Fruit fly (Drosophila melanogaster) whole organism, embryonic: ENCODE results near the gene CG13996.

ENCODE experiments used
- CG10147 ChIP-seq: fragments of 200-800 bp; sonication (Bioruptor generic); optimal IDR thresholded peaks from 2 replicates; lab custom pipeline; 2019; ENCODE audit warnings: missing biosample characterization, mild to moderate bottlenecking, missing genetic modification characterization, moderate library complexity
- CG10431 ChIP-seq: fragments of 200-800 bp; sonication (Bioruptor generic); optimal IDR thresholded peaks from 3 replicates; lab custom pipeline; 2018; ENCODE audit warnings: missing biosample characterization, mild to moderate bottlenecking, missing genetic modification characterization
- CG10462 ChIP-seq: fragments of 200-800 bp; sonication (Bioruptor generic); optimal IDR thresholded peaks from 2 replicates; lab custom pipeline; 2016; ENCODE audit warnings: missing biosample characterization, missing genetic modification characterization
- CG10565 ChIP-seq: fragments of 200-800 bp; sonication (Bioruptor generic); optimal IDR thresholded peaks from 3 replicates; lab custom pipeline; 2016; ENCODE audit warnings: missing biosample characterization, mild to moderate bottlenecking, missing genetic modification characterization
- CG10654 ChIP-seq: fragments of 200-800 bp; sonication (Bioruptor generic); optimal IDR thresholded peaks from 2 replicates; lab custom pipeline; 2016; ENCODE audit warnings: missing biosample characterization, missing genetic modification characterization
- CG11560 ChIP-seq: fragments of 200-800 bp; sonication (Bioruptor generic); IDR thresholded peaks from 3 replicates; pipeline ENCODE4 v1.3.6; 2022; ENCODE audit warnings: missing biosample characterization, missing genetic modification characterization
- CG12942 ChIP-seq: fragments of 200-800 bp; sonication (Bioruptor generic); optimal IDR thresholded peaks from 3 replicates; lab custom pipeline; 2016; ENCODE audit warnings: missing biosample characterization, missing genetic modification characterization
- CG15073 ChIP-seq: fragments of 200-800 bp; sonication (Bioruptor generic); optimal IDR thresholded peaks from 2 replicates; lab custom pipeline; 2016; ENCODE audit warnings: missing biosample characterization, missing genetic modification characterization
- CG1647 ChIP-seq: fragments of 200-800 bp; sonication (Bioruptor generic); optimal IDR thresholded peaks from 3 replicates; lab custom pipeline; 2016; ENCODE audit warnings: missing biosample characterization, missing genetic modification characterization
- CG17912 ChIP-seq: fragments of 200-800 bp; sonication (Bioruptor generic); optimal IDR thresholded peaks from 2 replicates; lab custom pipeline; 2018; ENCODE audit warnings: missing biosample characterization, mild to moderate bottlenecking, missing genetic modification characterization
- CG33213 ChIP-seq: fragments of 200-800 bp; sonication (Bioruptor generic); optimal IDR thresholded peaks from 3 replicates; lab custom pipeline; 2016; ENCODE audit warnings: missing biosample characterization, missing genetic modification characterization
- CG34224 ChIP-seq: fragments of 200-800 bp; sonication (Bioruptor generic); IDR thresholded peaks from 3 replicates; pipeline ENCODE4 v1.3.6; 2022; ENCODE audit warnings: missing biosample characterization, missing genetic modification characterization; ENCODE audit not compliant: partially characterized antibody
- CG34422 ChIP-seq: fragments of 200-800 bp; sonication (Bioruptor generic); IDR thresholded peaks from 3 replicates; pipeline ENCODE4 v1.3.6; 2022; ENCODE audit warnings: missing biosample characterization, missing genetic modification characterization
- CG4282 ChIP-seq: fragments of 200-800 bp; sonication (Bioruptor generic); optimal IDR thresholded peaks from 2 replicates; lab custom pipeline; 2016; ENCODE audit warnings: missing biosample characterization, missing genetic modification characterization
- CG43689 ChIP-seq: fragments of 200-800 bp; sonication (Bioruptor generic); IDR thresholded peaks from 2 replicates; pipeline ENCODE4 v1.3.6; 2022; ENCODE audit warnings: missing biosample characterization, missing genetic modification characterization
- CG4617 ChIP-seq: fragments of 200-800 bp; sonication (Bioruptor generic); optimal IDR thresholded peaks from 3 replicates; lab custom pipeline; 2016; ENCODE audit warnings: missing biosample characterization, missing genetic modification characterization, borderline replicate concordance
- CG8290 ChIP-seq, 3 experiments: fragments of 200-800 bp; sonication (Bioruptor generic); optimal IDR thresholded peaks; 2 replicates each; lab custom pipeline; 2016 to 2019; ENCODE audit warnings: missing biosample characterization in 3 of 3, missing genetic modification characterization in 3 of 3, mild to moderate bottlenecking in 2 of 3, moderate library complexity in 1 of 3
- CHES-1-like ChIP-seq: fragments of 200-800 bp; sonication (Bioruptor generic); optimal IDR thresholded peaks from 2 replicates; lab custom pipeline; 2016; ENCODE audit warnings: missing biosample characterization, missing genetic modification characterization
- CoRest ChIP-seq: fragments of 200-800 bp; sonication (Bioruptor generic); optimal IDR thresholded peaks from 3 replicates; lab custom pipeline; 2018; ENCODE audit warnings: missing biosample characterization, mild to moderate bottlenecking, missing genetic modification characterization, moderate library complexity
- Dek ChIP-seq: fragments of 200-800 bp; sonication (Bioruptor generic); optimal IDR thresholded peaks from 3 replicates; lab custom pipeline; 2019; ENCODE audit warnings: missing biosample characterization, mild to moderate bottlenecking, missing genetic modification characterization, moderate library complexity
- Doc2 ChIP-seq: fragments of 200-800 bp; sonication (Bioruptor generic); IDR thresholded peaks from 2 replicates; pipeline ENCODE4 v1.3.6; 2022; ENCODE audit warnings: missing biosample characterization, missing genetic modification characterization
- Doc3 ChIP-seq: fragments of 200-800 bp; sonication (Bioruptor generic); IDR thresholded peaks from 3 replicates; pipeline ENCODE4 v1.3.6; 2022; ENCODE audit warnings: missing biosample characterization, missing genetic modification characterization; ENCODE audit not compliant: partially characterized antibody
- Fer3 ChIP-seq: fragments of 200-800 bp; sonication (Bioruptor generic); optimal IDR thresholded peaks from 2 replicates; lab custom pipeline; 2018; ENCODE audit warnings: missing biosample characterization, mild to moderate bottlenecking, missing genetic modification characterization, moderate library complexity
- HLHmδ ChIP-seq: fragments of 200-800 bp; sonication (Bioruptor generic); optimal IDR thresholded peaks from 2 replicates; lab custom pipeline; 2018; ENCODE audit warnings: missing biosample characterization, mild to moderate bottlenecking, missing genetic modification characterization, moderate library complexity
- Hand ChIP-seq: fragments of 200-800 bp; sonication (Bioruptor generic); optimal IDR thresholded peaks from 2 replicates; lab custom pipeline; 2017; ENCODE audit warnings: mild to moderate bottlenecking, missing biosample characterization, missing genetic modification reagents, missing genetic modification characterization
- Hr39 ChIP-seq: fragments of >200 bp; optimal IDR thresholded peaks from 2 replicates; lab custom pipeline; 2017
- Lhr ChIP-seq: fragments of 200-800 bp; sonication (Bioruptor generic); optimal IDR thresholded peaks from 3 replicates; lab custom pipeline; 2017; ENCODE audit warnings: mild to moderate bottlenecking, missing biosample characterization, missing genetic modification reagents, missing genetic modification characterization
- MTF-1 ChIP-seq: fragments of 200-800 bp; sonication (Bioruptor generic); optimal IDR thresholded peaks from 2 replicates; lab custom pipeline; 2018; ENCODE audit warnings: missing biosample characterization, mild to moderate bottlenecking, missing genetic modification characterization, borderline replicate concordance
- Oli ChIP-seq: fragments of 200-800 bp; sonication (Bioruptor generic); optimal IDR thresholded peaks from 2 replicates; lab custom pipeline; 2018; ENCODE audit warnings: missing biosample characterization, mild to moderate bottlenecking, missing genetic modification characterization, moderate library complexity
- Poxn ChIP-seq: fragments of 200-800 bp; sonication (Bioruptor generic); IDR thresholded peaks from 2 replicates; pipeline ENCODE4 v1.3.6; 2022; ENCODE audit warnings: missing biosample characterization, missing genetic modification characterization
- Ptx1 ChIP-seq: fragments of 200-800 bp; sonication (Bioruptor generic); IDR thresholded peaks from 2 replicates; pipeline ENCODE4 v1.3.6; 2022; ENCODE audit warnings: missing biosample characterization, missing genetic modification characterization
- Scr ChIP-seq: fragments of 200-800 bp; sonication (Bioruptor generic); IDR thresholded peaks from 2 replicates; pipeline ENCODE4 v1.3.6; 2022; ENCODE audit warnings: missing biosample characterization, missing genetic modification characterization; ENCODE audit not compliant: partially characterized antibody
- Sox100B ChIP-seq: fragments of 200-800 bp; sonication (Bioruptor generic); optimal IDR thresholded peaks from 3 replicates; lab custom pipeline; 2018; ENCODE audit warnings: missing biosample characterization, mild to moderate bottlenecking, missing genetic modification characterization
- Tbp ChIP-seq: fragments of >200 bp; optimal IDR thresholded peaks from 2 replicates; lab custom pipeline; 2018; ENCODE audit warnings: missing biosample characterization, missing genetic modification characterization
- caup ChIP-seq: fragments of 200-800 bp; sonication (Bioruptor generic); optimal IDR thresholded peaks from 3 replicates; lab custom pipeline; 2017; ENCODE audit warnings: missing biosample characterization, mild to moderate bottlenecking, missing genetic modification characterization, moderate library complexity; ENCODE audit not compliant: severe bottlenecking
- chm ChIP-seq: fragments of 200-800 bp; sonication (Bioruptor generic); IDR thresholded peaks from 2 replicates; pipeline ENCODE4 v1.3.6; 2022; ENCODE audit warnings: missing biosample characterization, missing genetic modification characterization
- chn ChIP-seq: fragments of 200-800 bp; sonication (Bioruptor generic); optimal IDR thresholded peaks from 2 replicates; lab custom pipeline; 2016; ENCODE audit warnings: missing biosample characterization, missing genetic modification characterization
- dan ChIP-seq: fragments of 200-800 bp; sonication (Bioruptor generic); IDR thresholded peaks from 2 replicates; pipeline ENCODE4 v1.3.6; 2022; ENCODE audit warnings: missing biosample characterization, missing genetic modification characterization
- dm ChIP-seq: fragments of 200-800 bp; sonication (Bioruptor generic); optimal IDR thresholded peaks from 3 replicates; lab custom pipeline; 2016; ENCODE audit warnings: missing biosample characterization, missing genetic modification characterization
- gro ChIP-seq: fragments of 200-800 bp; sonication (Bioruptor generic); optimal IDR thresholded peaks from 2 replicates; lab custom pipeline; 2016; ENCODE audit warnings: missing biosample characterization, missing genetic modification characterization
- hth ChIP-seq: fragments of >200 bp; optimal IDR thresholded peaks from 2 replicates; lab custom pipeline; 2017; ENCODE audit warnings: inconsistent platforms
- insv ChIP-seq, 2 experiments: fragments of 200-800 bp; sonication (Bioruptor generic); optimal IDR thresholded peaks; 3 replicates each; lab custom pipeline; 2016 to 2018; ENCODE audit warnings: missing biosample characterization in 2 of 2, missing genetic modification characterization in 2 of 2
- kni ChIP-seq: fragments of 200-800 bp; sonication (Bioruptor generic); optimal IDR thresholded peaks from 3 replicates; lab custom pipeline; 2017; ENCODE audit warnings: mild to moderate bottlenecking, missing biosample characterization, missing genetic modification reagents, missing genetic modification characterization
- pita ChIP-seq: fragments of 200-800 bp; sonication (Bioruptor generic); optimal IDR thresholded peaks from 2 replicates; lab custom pipeline; 2017; ENCODE audit warnings: missing biosample characterization, mild to moderate bottlenecking, missing genetic modification characterization
- prd ChIP-seq, 3 experiments: fragments of >200 bp in 2 of 3; fragments of 200-800 bp in 1 of 3; sonication (Bioruptor generic) in 1 of 3; optimal IDR thresholded peaks in 2 of 3; IDR thresholded peaks in 1 of 3; 2 replicates in 2 of 3; 3 replicates in 1 of 3; pipeline versions ENCODE4 v1.3.6 to Lab custom; 2017 to 2022; ENCODE audit warnings: missing biosample characterization in 1 of 3, missing genetic modification characterization in 1 of 3
- sd ChIP-seq: fragments of 200-800 bp; sonication (Bioruptor generic); optimal IDR thresholded peaks from 3 replicates; lab custom pipeline; 2018; ENCODE audit warnings: missing biosample characterization, mild to moderate bottlenecking, missing genetic modification characterization, moderate library complexity
- sr ChIP-seq: fragments of 200-800 bp; sonication (Bioruptor generic); IDR thresholded peaks from 3 replicates; pipeline ENCODE4 v1.3.6; 2022; ENCODE audit warnings: missing biosample characterization, missing genetic modification characterization
- trh ChIP-seq: fragments of 200-800 bp; sonication (Bioruptor generic); optimal IDR thresholded peaks from 2 replicates; lab custom pipeline; 2016; ENCODE audit warnings: missing biosample characterization, missing genetic modification characterization
- usp ChIP-seq: fragments of >200 bp; optimal IDR thresholded peaks from 2 replicates; lab custom pipeline; 2017; ENCODE audit warnings: missing biosample characterization, missing genetic modification characterization
- vnd ChIP-seq: fragments of 200-800 bp; sonication (Bioruptor generic); IDR thresholded peaks from 3 replicates; pipeline ENCODE4 v1.3.6; 2022; ENCODE audit warnings: missing biosample characterization, missing genetic modification characterization; ENCODE audit not compliant: partially characterized antibody

The CG13996 gene

DNA sequence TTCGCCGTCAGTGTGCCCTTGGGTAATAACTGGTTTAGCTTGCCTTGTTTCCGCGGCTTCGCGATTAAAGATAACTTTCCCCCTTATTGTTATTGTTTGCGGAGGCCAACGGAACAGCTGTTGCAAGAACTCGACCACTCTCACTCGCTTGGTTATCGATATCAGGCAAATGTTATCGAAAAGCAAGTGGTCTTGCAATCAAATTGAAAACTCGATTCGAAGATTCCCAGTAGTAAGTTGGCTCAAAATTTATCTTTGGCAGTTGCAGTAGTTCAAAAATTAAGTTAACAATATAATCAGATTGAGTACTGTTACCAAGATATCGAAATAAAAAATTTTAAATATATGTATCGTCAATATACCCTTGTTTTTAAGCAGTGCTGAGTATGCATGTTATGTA lies 45.2 kb downstream of the CG13996 start, which contains the start of the genes Fbw5 and CG9147:
Fbw5 (minus strand) TSS at position 131 of the 400 bp plus-strand sequence.
CG9147 (plus strand) TSS at position 175 of the 400 bp plus-strand sequence.
- TF ChIP-seq CG10654 (GFP tag; lab: Kevin White, UChicago) = peak; percentile 99
- TF ChIP-seq CG15073 = peak; percentile 92
- TF ChIP-seq CoRest (tag; lab: Kevin White, UChicago) = peak; percentile 100
- no peak; the same call in 2 of the 3 replicates for TF ChIP-seq vnd (GFP tag; lab: Robert Waterston, UW)
- peak; percentile 99 for TF ChIP-seq CG43689 (GFP tag; lab: Robert Waterston, UW)
- peak; percentile 95 for TF ChIP-seq dan (GFP tag; lab: Robert Waterston, UW)
- peak; percentile 98 for TF ChIP-seq CG10431 (GFP tag; lab: Kevin White, UChicago)
- TF ChIP-seq CG10462 = peak; percentile 100
- TF ChIP-seq sd (tag; lab: Kevin White, UChicago) = peak; percentile 99
- TF ChIP-seq CG12942 (GFP tag; lab: Kevin White, UChicago) = peak; percentile 100
- no peak for TF ChIP-seq hth
- peak; percentile 98 for TF ChIP-seq sr
- TF ChIP-seq CG10147 (GFP tag; lab: Kevin White, UChicago) = peak; percentile 99
- TF ChIP-seq CG10565 (GFP tag; lab: Kevin White, UChicago) = peak; percentile 99
- peak; percentile 99 for TF ChIP-seq CHES-1-like (GFP tag; lab: Kevin White, UChicago)
- no peak for TF ChIP-seq Hr39 (lab: Kevin White, UChicago)
- TF ChIP-seq CG1647 (GFP tag; lab: Kevin White, UChicago) = peak; percentile 99
- peak; percentile 100 for TF ChIP-seq Dek (tag; lab: Kevin White, UChicago)
- peak; percentile 96 for TF ChIP-seq CG17912 (GFP tag; lab: Kevin White, UChicago)
- peak; percentile 99 for TF ChIP-seq Sox100B (GFP tag; lab: Kevin White, UChicago)
- TF ChIP-seq HLHmδ (GFP tag; lab: Kevin White, UChicago) = peak; percentile 39
- peak; percentile 100 for TF ChIP-seq gro (GFP tag; lab: Kevin White, UChicago)
- peak; percentile 51; the same call in 1 of the 2 replicates for TF ChIP-seq Scr (GFP tag; lab: Robert Waterston, UW)
- peak; percentile 100 for TF ChIP-seq Ptx1 (GFP tag; lab: Robert Waterston, UW)
- peak; percentile 97 for TF ChIP-seq MTF-1
- peak; percentile 99 for TF ChIP-seq CG34422 (GFP tag; lab: Robert Waterston, UW)
- TF ChIP-seq dm = peak; percentile 99
- TF ChIP-seq Tbp (GFP tag; lab: Kevin White, UChicago) = no peak
- peak; percentile 78 for TF ChIP-seq CG34224 (GFP tag; lab: Robert Waterston, UW)
- peak; percentile 100 for TF ChIP-seq CG4617 (GFP tag; lab: Kevin White, UChicago)
- peak; percentile 95 for TF ChIP-seq Doc2 (GFP tag; lab: Robert Waterston, UW)
- TF ChIP-seq Fer3 (tag; lab: Kevin White, UChicago) = peak; percentile 99
- peak; percentile 98 for TF ChIP-seq CG4282
- peak; percentile 100 for TF ChIP-seq chn
- TF ChIP-seq Oli (tag; lab: Kevin White, UChicago) = peak; percentile 100
- TF ChIP-seq prd (optimal IDR thresholded peaks at IDR 0.05; lab: Kevin White, UChicago) = no peak
- TF ChIP-seq prd (GFP tag; IDR thresholded peaks at IDR 0.05; lab: Robert Waterston, UW) = peak; percentile 100
- TF ChIP-seq CG8290 (GFP tag; optimal IDR thresholded peaks at IDR 0.05; lab: Kevin White, UChicago) = peak; percentile 99
- TF ChIP-seq CG8290 (tag; optimal IDR thresholded peaks at IDR 0.05; lab: Kevin White, UChicago) = peak; percentile 97 to 100
- TF ChIP-seq caup (GFP tag; lab: Kevin White, UChicago) = peak; percentile 99
- no peak for TF ChIP-seq usp (GFP tag; lab: Kevin White, UChicago)
- peak; percentile 70 for TF ChIP-seq insv (GFP tag; optimal IDR thresholded peaks at IDR 0.05; lab: Kevin White, UChicago)
- peak; percentile 99 for TF ChIP-seq Hand (GFP tag; lab: Kevin White, UChicago)
- TF ChIP-seq CG11560 (tag; lab: Robert Waterston, UW) = peak; percentile 94
- TF ChIP-seq Lhr (GFP tag; lab: Kevin White, UChicago) = peak; percentile 98
- TF ChIP-seq kni (GFP tag; lab: Kevin White, UChicago) = peak; percentile 70
- TF ChIP-seq chm (GFP tag; lab: Robert Waterston, UW) = peak; percentile 100
- peak; percentile 99 for TF ChIP-seq CG33213
- TF ChIP-seq Doc3 = no peak; the same call in 2 of the 3 replicates
- no peak for TF ChIP-seq pita (GFP tag; lab: Kevin White, UChicago)
- peak; percentile 99 for TF ChIP-seq trh (GFP tag; lab: Kevin White, UChicago)
- TF ChIP-seq Poxn = peak; percentile 99
